Worm (Caenorhabditis elegans): ENCODE results near the gene des-2.

- TF ChIP-seq W03F9.2 (tag; optimal IDR thresholded peaks at IDR 0.05) (no peak), him-1 (tag; optimal IDR thresholded peaks at IDR 0.05) (no peak), dao-5 (tag; optimal IDR thresholded peaks at IDR 0.05) (no peak)
Measured at ce11 chrV:11449404-11449803, 27.9 kb upstream of the des-2 start.
